Fruit fly (Drosophila melanogaster): ENCODE measurements around the gene CG4537.

- TF ChIP-seq CG34367 (tag; optimal IDR thresholded peaks at IDR 0.05) (no peak), gl (tag; optimal IDR thresholded peaks at IDR 0.05) (no peak), EcR (GFP tag; optimal IDR thresholded peaks at IDR 0.05) (no peak), CG10348 (GFP tag; IDR thresholded peaks at IDR 0.05) (no peak), Snoo (tag; optimal IDR thresholded peaks at IDR 0.05) (no peak)
Observed at dm6 chr2L:9912570-9913260, 22.0 kb downstream of the CG4537 start, which contains the start of the genes Etl1 and Srp54.

Measured in whole organism, pupa.